Worm (Caenorhabditis elegans) whole organism, young adult: ENCODE results near the gene C08E8.3.

Source experiments
- K12H6.12 ChIP-seq: fragments of 200-800 bp; sonication (Bioruptor generic); optimal IDR thresholded peaks from 2 replicates; lab custom pipeline; 2018; ENCODE audit warnings: mild to moderate bottlenecking, missing genetic modification characterization, missing compliant biosample characterization
- Y56A3A.18 ChIP-seq: fragments of 200-800 bp; sonication (Bioruptor generic); IDR thresholded peaks from 2 replicates; pipeline ENCODE4 v1.3.6; 2022; ENCODE audit warnings: missing genetic modification reagents, missing genetic modification characterization, missing compliant biosample characterization
- him-1 ChIP-seq: sonication (generic microtip); optimal IDR thresholded peaks from 2 replicates; lab custom pipeline; 2016; ENCODE audit warnings: missing genotype, missing genetic modification reagents, missing genetic modification characterization, missing compliant biosample characterization

DNA sequence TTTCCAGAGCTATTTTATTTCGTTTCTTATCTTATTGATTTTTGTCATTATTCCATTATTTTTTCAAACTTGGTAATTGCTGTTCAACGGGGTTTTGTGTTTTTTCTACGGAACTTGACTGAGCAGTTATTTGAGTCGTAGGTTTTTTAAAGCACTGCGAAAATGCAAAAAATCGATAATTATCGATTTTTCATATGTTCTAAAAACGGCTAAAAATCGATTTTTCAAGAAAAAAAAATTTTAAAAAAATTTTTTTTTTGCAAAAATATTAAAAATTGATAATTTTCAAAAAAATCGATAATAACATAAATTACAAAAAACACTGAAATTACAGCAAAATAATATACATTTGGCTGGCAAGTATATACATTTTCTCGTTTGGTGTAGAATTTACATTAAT is 25.6 kb downstream of the C08E8.3 start:
- TF ChIP-seq K12H6.12 (tag; lab: Kevin White, UChicago) (no peak), Y56A3A.18 (GFP tag; lab: Robert Waterston, UW) (no peak), him-1 (tag; lab: Kevin White, UChicago) (no peak)
